Worm (Caenorhabditis elegans): Measurements from ENCODE around the gene F53F1.6.

F53F1.6 gene

DNA sequence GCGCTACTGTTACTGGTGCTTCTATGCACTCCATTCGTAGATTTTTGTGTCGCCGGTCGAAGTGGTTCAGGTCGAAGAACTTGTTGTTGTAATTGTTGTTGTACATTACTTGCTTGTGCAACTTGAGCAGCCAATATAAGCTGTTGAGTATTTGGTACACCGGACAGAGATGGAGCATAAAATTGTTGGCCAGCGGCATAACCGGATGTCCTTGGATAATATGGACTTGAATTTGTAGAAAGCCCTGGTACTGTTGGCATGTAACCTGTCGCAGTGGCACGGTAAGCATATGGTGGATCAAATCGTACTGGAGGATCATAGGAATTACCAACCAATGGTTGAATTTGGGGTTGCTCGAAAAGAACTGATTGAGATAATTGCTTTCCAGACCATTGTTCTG is 28.5 kb downstream of the F53F1.6 start:
- no peak for TF ChIP-seq cog-1 (tag; optimal IDR thresholded peaks at IDR 0.05)

DNA sequence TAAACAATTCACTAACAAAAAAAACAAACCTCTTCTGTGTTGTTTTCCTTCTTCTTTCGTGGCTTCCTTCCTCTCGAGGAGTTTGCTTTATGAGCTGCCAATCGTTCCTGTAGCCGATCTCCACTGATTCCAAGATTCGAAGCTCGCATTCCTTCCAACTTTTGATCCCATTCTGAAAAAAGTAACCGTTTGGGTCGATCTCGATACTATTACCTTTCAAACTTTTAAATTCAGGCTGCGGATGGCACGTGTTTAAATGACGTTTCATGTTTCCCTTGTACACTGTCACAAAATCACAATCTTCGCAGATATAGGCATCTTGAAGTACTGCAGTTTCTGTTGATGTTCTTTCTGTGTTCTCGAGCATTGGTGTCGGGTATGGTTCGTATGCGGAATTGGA is 29.9 kb downstream of the F53F1.6 start:
- TF ChIP-seq klf-2 (GFP tag; conservative IDR thresholded peaks at IDR 0.05) = no peak
- TF ChIP-seq tab-1 (GFP tag; IDR thresholded peaks at IDR 0.05) = no peak
- no peak for TF ChIP-seq ztf-29 (GFP tag; IDR thresholded peaks at IDR 0.05)
- TF ChIP-seq T22C8.4 (GFP tag; IDR thresholded peaks at IDR 0.05) = no peak
- TF ChIP-seq ztf-23 (GFP tag; IDR thresholded peaks at IDR 0.05) = no peak

DNA sequence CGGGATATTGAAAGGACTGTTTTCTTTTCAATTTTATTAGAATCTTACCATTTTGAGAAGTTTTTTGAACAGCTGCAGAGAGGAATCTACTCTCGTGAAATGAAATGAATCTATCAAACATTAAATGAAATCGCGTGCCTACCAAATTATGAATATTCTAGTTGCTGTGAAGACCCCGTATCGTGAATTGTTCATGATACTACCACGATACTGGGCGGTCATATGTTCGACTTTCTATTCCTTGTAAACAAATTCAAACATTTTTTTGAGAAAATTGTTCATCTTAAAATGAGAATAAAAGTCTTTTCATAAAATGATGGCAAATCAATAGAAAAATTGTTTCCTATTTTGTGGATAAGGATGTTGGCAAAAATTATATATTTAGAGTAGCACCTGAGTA is 31.6 kb downstream of the F53F1.6 start, which contains the start of gene gcy-34:
gcy-34 (minus strand) TSS at position 101 of the 400 bp plus-strand sequence.
- TF ChIP-seq med-1 (GFP tag; optimal IDR thresholded peaks at IDR 0.05; ENCODE audit: insufficient read depth) (no peak), flt-1 (GFP tag; IDR thresholded peaks at IDR 0.05) (no peak), T22C8.4 (GFP tag; IDR thresholded peaks at IDR 0.05) (no peak), ref-1 (GFP tag; conservative IDR thresholded peaks at IDR 0.05) (no peak), ztf-23 (GFP tag; IDR thresholded peaks at IDR 0.05) (no peak), klf-2 (GFP tag; conservative IDR thresholded peaks at IDR 0.05) (no peak), cog-1 (tag; optimal IDR thresholded peaks at IDR 0.05) (no peak), ztf-29 (GFP tag; IDR thresholded peaks at IDR 0.05) (no peak)

DNA sequence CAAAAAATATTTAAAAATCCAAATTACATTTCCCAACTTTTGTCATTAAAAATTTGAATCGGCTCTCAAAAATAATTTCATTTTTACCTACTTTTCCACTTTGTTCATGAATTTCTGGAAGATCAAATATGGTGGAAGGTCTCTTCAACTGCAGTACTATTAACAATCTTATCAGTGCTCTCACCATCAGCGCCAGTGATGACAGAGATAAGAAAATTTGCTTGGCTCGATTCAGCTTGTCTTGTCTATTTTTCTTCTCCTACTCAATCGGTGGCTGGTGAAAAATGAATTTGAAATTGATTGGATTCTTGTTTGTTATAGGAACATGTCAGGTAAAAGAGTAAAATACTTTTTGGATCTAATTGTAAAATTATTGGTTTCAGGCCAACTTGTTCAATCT is 36.4 kb downstream of the F53F1.6 start, which contains the start of gene cpz-2:
cpz-2 (plus strand) TSS at position 210 of the 400 bp plus-strand sequence.
- no peak for TF ChIP-seq tab-1 (GFP tag; IDR thresholded peaks at IDR 0.05)

DNA sequence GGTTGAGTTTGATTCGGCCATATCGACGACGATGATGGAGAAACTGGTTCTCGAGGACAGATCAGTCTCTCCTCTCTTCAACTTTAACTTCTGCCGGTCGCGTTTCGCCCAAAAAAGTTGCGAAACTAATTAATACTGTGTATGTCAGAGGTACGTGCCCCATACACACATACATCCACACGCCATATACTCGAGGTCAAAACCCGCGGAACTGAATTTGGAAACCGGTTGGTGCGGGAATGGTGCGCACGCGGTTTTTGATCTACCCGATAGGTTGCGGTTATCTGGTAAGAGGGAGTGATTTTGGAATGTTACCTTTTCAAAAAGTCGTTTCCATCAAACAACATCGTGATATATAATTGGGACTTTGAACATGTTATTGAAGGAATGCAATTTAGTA is 37.2 kb downstream of the F53F1.6 start, which contains the start of gene ifbp-1:
ifbp-1 (minus strand) TSS at position 85 of the 400 bp plus-strand sequence.
- TF ChIP-seq T22C8.4 (GFP tag; IDR thresholded peaks at IDR 0.05) = no peak
- no peak for TF ChIP-seq tab-1 (GFP tag; IDR thresholded peaks at IDR 0.05)
- no peak for TF ChIP-seq med-1 (GFP tag; optimal IDR thresholded peaks at IDR 0.05; ENCODE audit: insufficient read depth)
- no peak for TF ChIP-seq ztf-23 (GFP tag; IDR thresholded peaks at IDR 0.05)
- TF ChIP-seq ztf-29 (GFP tag; IDR thresholded peaks at IDR 0.05) = no peak
- TF ChIP-seq ref-1 (GFP tag; conservative IDR thresholded peaks at IDR 0.05) = no peak
- TF ChIP-seq cog-1 (tag; optimal IDR thresholded peaks at IDR 0.05) = no peak
- TF ChIP-seq klf-2 (GFP tag; conservative IDR thresholded peaks at IDR 0.05) = no peak
- no peak for TF ChIP-seq flt-1 (GFP tag; IDR thresholded peaks at IDR 0.05)

DNA sequence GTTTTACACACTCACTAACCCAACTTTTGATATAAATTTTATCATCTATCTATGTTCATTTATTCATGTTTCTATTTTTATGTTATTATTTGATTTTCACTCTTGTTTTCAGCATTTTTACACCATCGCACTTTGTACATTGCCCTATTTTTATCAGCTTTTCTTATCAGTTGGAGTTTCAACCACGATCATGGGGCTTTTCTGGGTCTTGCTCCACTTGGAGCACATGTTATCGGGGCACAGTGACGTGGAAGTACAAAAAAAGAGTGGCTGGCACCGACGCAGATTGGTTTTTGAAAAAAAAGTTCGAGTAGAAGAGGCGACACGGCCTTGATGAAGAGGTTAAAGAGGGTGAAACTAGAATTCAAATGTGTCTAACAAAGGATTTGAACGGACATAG is 40.3 kb downstream of the F53F1.6 start:
- TF ChIP-seq ztf-29 (GFP tag; IDR thresholded peaks at IDR 0.05) (no peak), tab-1 (GFP tag; IDR thresholded peaks at IDR 0.05) (no peak), ref-1 (GFP tag; conservative IDR thresholded peaks at IDR 0.05) (no peak), med-1 (GFP tag; optimal IDR thresholded peaks at IDR 0.05; ENCODE audit: insufficient read depth) (no peak), flt-1 (GFP tag; IDR thresholded peaks at IDR 0.05) (no peak), cog-1 (tag; optimal IDR thresholded peaks at IDR 0.05) (no peak)

DNA sequence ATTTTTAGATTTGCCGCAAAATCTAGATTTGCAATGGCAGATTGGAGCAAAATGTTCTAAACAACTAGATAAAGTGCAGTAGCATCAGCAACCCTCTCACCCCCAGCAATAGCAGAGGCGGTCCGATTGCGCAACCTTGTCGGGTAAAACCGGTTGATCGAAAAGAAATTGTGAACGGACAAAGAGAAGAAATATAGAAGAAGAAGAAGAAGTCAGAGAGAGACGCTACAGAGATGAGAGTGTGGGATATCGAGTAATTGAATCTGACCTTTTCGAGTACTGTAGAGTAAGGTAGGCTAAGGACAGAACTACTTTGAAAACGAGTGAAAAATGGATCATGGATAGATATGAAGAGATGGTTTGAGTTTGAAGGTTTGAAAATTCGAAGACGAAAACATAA is 41.6 kb downstream of the F53F1.6 start:
- TF ChIP-seq T22C8.4 (GFP tag; IDR thresholded peaks at IDR 0.05) = no peak
- TF ChIP-seq klf-2 (GFP tag; conservative IDR thresholded peaks at IDR 0.05) = no peak
- TF ChIP-seq med-1 (GFP tag; optimal IDR thresholded peaks at IDR 0.05; ENCODE audit: insufficient read depth) = no peak
- no peak for TF ChIP-seq ref-1 (GFP tag; conservative IDR thresholded peaks at IDR 0.05)
- TF ChIP-seq ztf-29 (GFP tag; IDR thresholded peaks at IDR 0.05) = no peak

DNA sequence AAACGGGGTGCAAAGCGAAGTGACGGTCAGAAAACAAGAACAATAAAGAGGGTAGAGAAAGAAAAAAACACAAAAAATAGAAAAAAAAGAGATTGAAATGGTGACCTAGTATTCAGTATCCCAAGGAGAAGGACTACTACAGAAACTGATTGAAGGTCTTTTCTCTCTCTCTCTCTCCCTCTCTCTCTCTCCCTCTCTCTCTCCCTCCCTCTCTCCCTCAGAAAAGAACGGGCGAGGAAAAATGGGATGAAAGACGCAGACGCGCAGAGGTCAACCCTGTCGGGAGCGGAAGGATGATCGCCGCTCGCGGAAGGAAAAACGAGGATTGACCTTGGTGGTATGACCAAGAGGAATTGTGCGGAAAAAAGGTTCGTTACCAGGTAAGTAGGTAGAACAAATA is 42.9 kb downstream of the F53F1.6 start:
- no peak for TF ChIP-seq cog-1 (tag; optimal IDR thresholded peaks at IDR 0.05)
- TF ChIP-seq tab-1 (GFP tag; IDR thresholded peaks at IDR 0.05) = no peak
- no peak for TF ChIP-seq med-1 (GFP tag; optimal IDR thresholded peaks at IDR 0.05; ENCODE audit: insufficient read depth)
- TF ChIP-seq flt-1 (GFP tag; IDR thresholded peaks at IDR 0.05) = peak; percentile 59; the same call in 1 of the 2 replicates
- TF ChIP-seq ref-1 (GFP tag; conservative IDR thresholded peaks at IDR 0.05) = no peak

DNA sequence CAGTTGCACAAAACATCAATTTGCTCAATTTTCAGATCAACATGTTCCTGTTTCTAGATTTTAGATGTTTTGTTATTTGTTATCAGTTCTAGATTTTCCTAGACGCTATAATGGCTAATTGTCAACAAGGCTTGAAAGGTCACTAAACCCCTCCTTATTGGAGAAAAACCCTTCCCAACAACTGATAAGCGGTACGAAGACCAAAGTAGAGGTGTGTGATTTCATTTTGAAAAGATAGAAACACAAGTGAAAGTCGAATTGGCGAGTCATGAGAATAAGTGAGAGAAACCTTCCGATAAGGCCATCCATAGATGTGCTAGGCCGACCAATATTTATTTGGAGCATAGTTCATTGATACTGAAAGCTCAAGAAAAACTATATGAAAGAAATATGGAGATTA is 43.8 kb downstream of the F53F1.6 start:
- no peak for TF ChIP-seq klf-2 (GFP tag; conservative IDR thresholded peaks at IDR 0.05)
- TF ChIP-seq med-1 (GFP tag; optimal IDR thresholded peaks at IDR 0.05; ENCODE audit: insufficient read depth) = no peak
- no peak for TF ChIP-seq ztf-23 (GFP tag; IDR thresholded peaks at IDR 0.05)
- no peak for TF ChIP-seq ztf-29 (GFP tag; IDR thresholded peaks at IDR 0.05)
- no peak for TF ChIP-seq T22C8.4 (GFP tag; IDR thresholded peaks at IDR 0.05)
- TF ChIP-seq tab-1 (GFP tag; IDR thresholded peaks at IDR 0.05) = no peak
- TF ChIP-seq cog-1 (tag; optimal IDR thresholded peaks at IDR 0.05) = no peak
- no peak for TF ChIP-seq ref-1 (GFP tag; conservative IDR thresholded peaks at IDR 0.05)
- TF ChIP-seq flt-1 (GFP tag; IDR thresholded peaks at IDR 0.05) = no peak

DNA sequence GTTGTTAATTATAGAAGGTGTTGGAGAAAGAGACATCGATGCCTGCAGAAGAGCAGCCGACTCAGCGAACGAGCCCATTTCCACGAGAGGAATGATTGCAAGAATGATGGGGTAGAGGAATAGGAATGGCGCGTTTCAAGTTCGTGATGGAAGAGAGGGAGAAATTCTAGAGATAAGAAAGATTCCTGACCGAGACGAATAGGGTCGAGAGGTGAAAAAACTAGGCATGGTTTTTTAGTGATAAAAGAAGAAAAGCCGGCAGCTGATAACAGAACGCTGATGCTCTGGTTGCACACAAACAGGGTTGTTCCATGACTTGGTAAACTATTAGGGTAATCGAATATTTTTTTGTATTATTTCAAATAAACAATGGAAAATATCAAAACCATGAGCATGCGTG is 44.6 kb downstream of the F53F1.6 start:
- no peak for TF ChIP-seq ztf-29 (GFP tag; IDR thresholded peaks at IDR 0.05)
- no peak for TF ChIP-seq klf-2 (GFP tag; conservative IDR thresholded peaks at IDR 0.05)
- no peak for TF ChIP-seq ztf-23 (GFP tag; IDR thresholded peaks at IDR 0.05)
- TF ChIP-seq med-1 (GFP tag; optimal IDR thresholded peaks at IDR 0.05; ENCODE audit: insufficient read depth) = no peak

DNA sequence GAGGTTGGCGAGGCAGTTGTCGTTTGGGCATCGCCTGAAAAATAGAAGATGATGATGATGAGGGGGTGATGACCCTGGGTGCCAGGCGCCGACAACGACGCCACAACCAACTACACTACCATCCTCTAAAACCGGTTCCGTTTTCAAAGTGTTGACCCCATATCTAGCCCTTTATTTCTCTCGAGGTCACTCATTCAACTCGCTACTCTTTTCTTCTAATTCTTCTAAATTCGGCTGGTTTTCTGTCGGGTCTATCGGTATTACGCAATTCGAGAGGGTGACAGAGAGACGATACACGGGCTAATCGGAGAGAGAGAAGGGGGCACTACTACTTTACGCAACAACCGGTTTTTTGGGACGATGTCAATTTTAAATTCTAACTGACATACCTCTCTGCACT is 46.1 kb downstream of the F53F1.6 start:
- no peak for TF ChIP-seq klf-2 (GFP tag; conservative IDR thresholded peaks at IDR 0.05)
- TF ChIP-seq ztf-23 (GFP tag; IDR thresholded peaks at IDR 0.05) = no peak
- TF ChIP-seq flt-1 (GFP tag; IDR thresholded peaks at IDR 0.05) = no peak
- TF ChIP-seq ref-1 (GFP tag; conservative IDR thresholded peaks at IDR 0.05) = no peak
- TF ChIP-seq tab-1 (GFP tag; IDR thresholded peaks at IDR 0.05) = no peak
- TF ChIP-seq cog-1 (tag; optimal IDR thresholded peaks at IDR 0.05) = no peak
- no peak for TF ChIP-seq T22C8.4 (GFP tag; IDR thresholded peaks at IDR 0.05)
- no peak for TF ChIP-seq med-1 (GFP tag; optimal IDR thresholded peaks at IDR 0.05; ENCODE audit: insufficient read depth)
- no peak for TF ChIP-seq ztf-29 (GFP tag; IDR thresholded peaks at IDR 0.05)
